Fruit fly (Drosophila melanogaster): ENCODE results near the gene CG4362.

CG4362 gene

DNA sequence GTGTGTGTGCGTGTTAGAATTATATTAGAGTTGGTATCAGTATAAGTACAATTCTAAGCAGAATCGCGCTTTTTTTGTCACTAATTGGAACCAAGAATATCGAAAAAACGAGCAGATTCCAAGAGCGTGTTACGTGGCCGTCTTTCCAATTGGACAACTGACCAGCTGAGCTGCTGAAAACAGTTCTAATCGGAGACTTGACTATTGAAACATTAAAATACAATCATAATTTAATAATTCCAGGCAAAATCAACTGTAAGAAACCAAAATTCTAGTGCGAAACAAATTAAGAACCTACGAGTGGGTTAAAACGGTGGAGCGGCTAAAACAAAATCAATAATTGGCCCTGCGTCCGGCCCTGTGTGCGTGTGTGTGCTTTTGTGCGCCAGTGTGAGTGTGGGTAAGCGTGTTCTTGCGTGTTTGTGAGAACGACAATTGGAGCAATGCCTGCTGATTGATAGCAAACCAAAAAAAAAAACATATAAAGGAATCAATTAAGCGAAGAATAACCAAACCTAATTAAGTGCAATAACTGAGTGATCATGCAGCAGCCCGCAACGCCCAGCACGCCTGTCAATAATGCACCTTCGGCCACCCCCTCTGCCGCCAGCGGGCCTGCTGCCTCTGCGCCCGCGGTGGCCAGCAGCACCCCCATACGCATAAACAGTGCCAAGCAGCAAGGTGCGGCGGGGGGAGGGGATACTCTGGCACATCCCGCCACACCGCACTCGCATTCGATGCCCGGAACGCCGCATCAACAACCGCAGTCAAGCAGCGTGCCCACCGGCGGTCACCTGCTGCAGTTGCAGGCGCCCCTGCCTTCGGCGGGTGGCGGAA is 2.5 kb upstream of the CG4362 start (continued):
- no peak for TF ChIP-seq CG11085 (GFP tag; IDR thresholded peaks at IDR 0.05)

- peak; percentile 57 for TF ChIP-seq Scr (GFP tag; IDR thresholded peaks at IDR 0.05; ENCODE audit: partially characterized antibody)
- TF ChIP-seq CG14710 (tag; optimal IDR thresholded peaks at IDR 0.05), result peak; percentile 11
- peak; percentile 9 for TF ChIP-seq crc (GFP tag; optimal IDR thresholded peaks at IDR 0.05)
- peak; percentile 23; the same call in 1 of the 2 replicates for TF ChIP-seq stc (GFP tag; IDR thresholded peaks at IDR 0.05)
- TF ChIP-seq CG16779 (GFP tag; IDR thresholded peaks at IDR 0.05), result 0 out of 2 replicates have a peak, but pooled peaks have one; percentile 47
- peak; percentile 56 for TF ChIP-seq Fer1 (GFP tag; optimal IDR thresholded peaks at IDR 0.05)
- TF ChIP-seq CG11398 (GFP tag; optimal IDR thresholded peaks at IDR 0.05), result peak; percentile 13
- peak; percentile 19 for TF ChIP-seq corto (GFP tag; optimal IDR thresholded peaks at IDR 0.05)
- TF ChIP-seq CG7963 (GFP tag; IDR thresholded peaks at IDR 0.05; ENCODE audit: partially characterized antibody), result 0 out of 3 replicates have a peak, but pooled peaks have one; percentile 30
- peak; percentile 66 for TF ChIP-seq vvl (GFP tag; IDR thresholded peaks at IDR 0.05)
- TF ChIP-seq CoRest (tag; optimal IDR thresholded peaks at IDR 0.05), result peak; percentile 7
- TF ChIP-seq Opbp (GFP tag; IDR thresholded peaks at IDR 0.05; ENCODE audit: partially characterized antibody), result no peak; the same call in 2 of the 3 replicates
- TF ChIP-seq CG13894 (tag; optimal IDR thresholded peaks at IDR 0.05), result peak; percentile 65
- TF ChIP-seq luna (GFP tag; optimal IDR thresholded peaks at IDR 0.05), result peak; percentile 11
- TF ChIP-seq CG8924 (tag; optimal IDR thresholded peaks at IDR 0.05), result no peak
- peak; percentile 42 for TF ChIP-seq CG6854 (GFP tag; optimal IDR thresholded peaks at IDR 0.05)
- no peak for TF ChIP-seq CG3838 (GFP tag; optimal IDR thresholded peaks at IDR 0.05)
- no peak for TF ChIP-seq en (GFP tag; optimal IDR thresholded peaks at IDR 0.05)
- peak; percentile 30; the same call in 1 of the 2 replicates for TF ChIP-seq sob (GFP tag; IDR thresholded peaks at IDR 0.05)
- peak; percentile 46; the same call in 1 of the 3 replicates for TF ChIP-seq CG6791 (GFP tag; IDR thresholded peaks at IDR 0.05; ENCODE audit: partially characterized antibody)
- no peak for TF ChIP-seq kah (GFP tag; optimal IDR thresholded peaks at IDR 0.05)
- peak; percentile 96 for TF ChIP-seq sug (tag; optimal IDR thresholded peaks at IDR 0.05)
- peak; percentile 65 for TF ChIP-seq caup (GFP tag; optimal IDR thresholded peaks at IDR 0.05; ENCODE audit: severe bottlenecking)
- peak in 1 of 2 experiments; percentile 77 for TF ChIP-seq bsh (GFP tag; optimal IDR thresholded peaks at IDR 0.05)
- peak; percentile 61 for TF ChIP-seq sd (tag; optimal IDR thresholded peaks at IDR 0.05)
- TF ChIP-seq CG15514 (GFP tag; optimal IDR thresholded peaks at IDR 0.05), result peak; percentile 29
- TF ChIP-seq nmo (GFP tag; optimal IDR thresholded peaks at IDR 0.05), result peak; percentile 3
- peak; percentile 20 for TF ChIP-seq CG13296 (GFP tag; optimal IDR thresholded peaks at IDR 0.05)
- peak; percentile 52 for TF ChIP-seq lab (GFP tag; optimal IDR thresholded peaks at IDR 0.05)
- no peak for TF ChIP-seq CG1529 (GFP tag; optimal IDR thresholded peaks at IDR 0.05)
- peak; percentile 59; the same call in 2 of the 3 replicates for TF ChIP-seq so (GFP tag; IDR thresholded peaks at IDR 0.05)
- TF ChIP-seq lilli (GFP tag; optimal IDR thresholded peaks at IDR 0.05), result no peak
- peak; percentile 51 for TF ChIP-seq kni (GFP tag; optimal IDR thresholded peaks at IDR 0.05)
- peak; percentile 44 for TF ChIP-seq B-H2 (GFP tag; optimal IDR thresholded peaks at IDR 0.05)
- no peak for TF ChIP-seq ham (GFP tag; IDR thresholded peaks at IDR 0.05)
- peak; percentile 47; the same call in 1 of the 2 replicates for TF ChIP-seq Rfx (GFP tag; IDR thresholded peaks at IDR 0.05)
- peak; percentile 37 for TF ChIP-seq Side (GFP tag; optimal IDR thresholded peaks at IDR 0.05)
- peak; percentile 90 for TF ChIP-seq CG2116 (GFP tag; optimal IDR thresholded peaks at IDR 0.05)
- no peak for TF ChIP-seq CG6175 (GFP tag; IDR thresholded peaks at IDR 0.05)
- TF ChIP-seq gcm2 (GFP tag; optimal IDR thresholded peaks at IDR 0.05), result peak; percentile 31
- TF ChIP-seq Dll (GFP tag; IDR thresholded peaks at IDR 0.05; ENCODE audit: partially characterized antibody), result peak; percentile 62; the same call in 2 of the 4 replicates
- peak; percentile 66 for TF ChIP-seq gcm (GFP tag; optimal IDR thresholded peaks at IDR 0.05)
- peak; percentile 58; the same call in 2 of the 3 replicates for TF ChIP-seq Doc3 (GFP tag; IDR thresholded peaks at IDR 0.05; ENCODE audit: partially characterized antibody)
These were observed 1.8 kb upstream of the CG4362 start, which contains the start of gene Orp8 for dm6 chr3R:20308972-20309660. Orp8 (plus strand) TSS chr3R:20309344.
